Worm (Caenorhabditis elegans) whole organism, mixed stage, embryonic: Measurements from ENCODE around the gene K03B8.11.
A peak's percentile ranks its signal among the peaks of the same experiment; 100 is the strongest.

Experiments
- ces-1 ChIP-seq: fragments of 150-350 bp; optimal IDR thresholded peaks from 2 replicates; lab custom pipeline; 2014; ENCODE audit warnings: missing biosample characterization, missing genetic modification reagents, missing genetic modification characterization
- elt-3 ChIP-seq: fragments of 150-350 bp; optimal IDR thresholded peaks from 2 replicates; lab custom pipeline; 2014; ENCODE audit warnings: missing biosample characterization, missing genetic modification characterization
- hlh-1 ChIP-seq: fragments of 150-350 bp; optimal IDR thresholded peaks from 2 replicates; lab custom pipeline; 2014; ENCODE audit warnings: missing biosample characterization, missing genetic modification reagents, missing genetic modification characterization
- snpc-4 ChIP-seq: fragments of 150-350 bp; optimal IDR thresholded peaks from 2 replicates; lab custom pipeline; 2014; ENCODE audit warnings: missing biosample characterization, missing genetic modification characterization

DNA sequence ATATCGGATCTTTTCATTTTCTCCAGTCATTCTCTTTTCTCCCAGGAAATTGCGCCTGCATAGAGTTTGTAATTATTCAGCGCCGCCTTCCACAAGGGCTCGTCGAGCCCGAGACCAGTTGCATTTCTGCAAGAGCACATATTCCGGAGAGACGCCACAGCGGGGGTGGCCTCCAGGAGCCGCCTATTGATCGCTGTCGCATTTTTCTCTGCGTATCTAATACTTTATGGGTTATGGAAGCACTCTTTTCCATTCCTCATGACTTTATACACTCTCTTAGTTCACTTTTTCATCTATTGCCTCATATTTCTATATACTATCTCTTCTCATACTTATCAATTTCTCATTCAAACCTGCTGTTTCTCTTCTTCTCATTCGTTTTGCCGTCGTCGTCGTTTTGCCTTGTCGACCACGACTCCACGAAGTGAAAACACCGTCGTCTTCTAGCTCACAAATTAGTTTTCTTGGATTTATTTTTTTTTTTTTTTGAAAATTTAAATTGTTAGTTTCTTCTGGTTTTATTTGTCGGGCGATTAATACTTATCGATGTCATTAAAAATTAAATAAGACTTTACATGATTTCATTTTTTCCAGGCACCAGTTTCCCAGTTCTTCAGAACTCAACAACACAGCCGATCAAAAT, 15.0 kb downstream of the K03B8.11 start, which contains the start of gene cnb-1:
- no peak for TF ChIP-seq elt-3
- no peak for TF ChIP-seq snpc-4
- peak; percentile 81 for TF ChIP-seq ces-1 (GFP tag; lab: Kevin White, UChicago)
- peak; percentile 19 for TF ChIP-seq hlh-1 (tag; lab: Kevin White, UChicago)
